Fruit fly (Drosophila melanogaster): ENCODE data around the gene Rala.
A peak's percentile ranks its signal among the peaks of the same experiment; 100 is the strongest.

Gene Rala

DNA sequence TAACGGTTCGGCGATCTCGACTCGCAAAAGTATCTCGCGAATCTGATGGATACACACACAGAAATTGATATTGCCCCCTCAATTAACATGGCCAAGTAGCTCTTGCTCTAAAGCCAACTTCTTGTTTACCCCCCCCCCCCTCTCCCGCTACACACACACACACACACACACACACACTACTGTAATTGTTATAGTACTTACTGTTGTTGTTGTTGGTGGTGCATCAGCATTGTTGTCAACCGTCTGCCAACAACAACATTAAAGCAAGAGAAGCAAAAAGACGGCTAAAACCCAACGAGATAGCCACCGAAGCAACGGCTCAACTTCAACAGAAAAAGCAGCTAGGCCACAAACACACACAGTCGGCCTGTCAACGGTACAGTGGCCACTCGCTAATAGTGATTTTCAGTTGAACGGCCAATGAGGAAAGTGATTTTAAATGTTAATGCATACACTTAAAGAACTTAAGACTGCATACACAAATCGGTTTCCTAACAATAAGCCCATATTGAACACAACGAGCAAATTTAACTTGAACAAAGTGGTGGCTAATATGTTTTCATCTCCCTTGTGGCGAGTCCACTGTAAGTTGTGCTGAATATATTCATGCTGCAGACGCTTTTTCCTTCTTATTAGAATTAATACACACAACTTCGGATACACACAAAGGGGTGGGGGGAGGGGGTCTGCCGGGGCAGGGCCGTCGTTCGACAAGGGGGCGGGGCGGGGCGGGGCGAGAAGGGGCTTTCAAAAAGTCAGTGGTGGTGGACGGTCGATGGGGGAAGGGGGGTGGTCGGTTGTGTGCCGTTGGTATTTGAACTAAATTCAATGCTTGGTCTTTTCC lies 31.0 kb upstream of the Rala start (continued):
- TF ChIP-seq chn (GFP tag; optimal IDR thresholded peaks at IDR 0.05) (peak; percentile 72), CG11560 (tag; IDR thresholded peaks at IDR 0.05) (peak; percentile 77; the same call in 2 of the 3 replicates), sd (tag; optimal IDR thresholded peaks at IDR 0.05) (peak; percentile 84), H15 (GFP tag; IDR thresholded peaks at IDR 0.05) (peak; percentile 77), fru (optimal IDR thresholded peaks at IDR 0.05) (no peak), en (GFP tag; optimal IDR thresholded peaks at IDR 0.05) (peak; percentile 51), p53 (GFP tag; optimal IDR thresholded peaks at IDR 0.05) (peak; percentile 19), cato (GFP tag; optimal IDR thresholded peaks at IDR 0.05; ENCODE audit: borderline replicate concordance) (peak; percentile 76), Hmr (GFP tag; optimal IDR thresholded peaks at IDR 0.05) (peak; percentile 88), CG13296 (GFP tag; optimal IDR thresholded peaks at IDR 0.05) (peak; percentile 83), CG13624 (GFP tag; optimal IDR thresholded peaks at IDR 0.05) (peak; percentile 70), esg (GFP tag; conservative IDR thresholded peaks at IDR 0.05) (peak; percentile 89), CG6689 (GFP tag; IDR thresholded peaks at IDR 0.05) (peak; percentile 92), CG13287 (GFP tag; IDR thresholded peaks at IDR 0.05; ENCODE audit: partially characterized antibody) (no peak), CG12299 (tag; optimal IDR thresholded peaks at IDR 0.05) (peak; percentile 86), CG3407 (GFP tag; optimal IDR thresholded peaks at IDR 0.05) (peak; percentile 77), ttk (GFP tag; IDR thresholded peaks at IDR 0.05) (peak; percentile 83), GATAe (GFP tag; conservative IDR thresholded peaks at IDR 0.05) (no peak), pros (GFP tag; optimal IDR thresholded peaks at IDR 0.05) (peak; percentile 36), CG10147 (GFP tag; optimal IDR thresholded peaks at IDR 0.05) (peak; percentile 73), CG9876 (GFP tag; optimal IDR thresholded peaks at IDR 0.05) (peak; percentile 64), knrl (GFP tag; IDR thresholded peaks at IDR 0.05; ENCODE audit: partially characterized antibody) (no peak), CG7987 (GFP tag; optimal IDR thresholded peaks at IDR 0.05) (peak; percentile 41), peb (GFP tag; IDR thresholded peaks at IDR 0.05) (peak; percentile 79), sima (GFP tag; optimal IDR thresholded peaks at IDR 0.05) (no peak), kah (GFP tag; optimal IDR thresholded peaks at IDR 0.05) (peak; percentile 49), unc-4 (GFP tag; IDR thresholded peaks at IDR 0.05; ENCODE audit: partially characterized antibody) (no peak), lab (GFP tag; optimal IDR thresholded peaks at IDR 0.05) (peak; percentile 91), CG43689 (GFP tag; IDR thresholded peaks at IDR 0.05) (peak; percentile 69; the same call in 1 of the 2 replicates), Camta (GFP tag; optimal IDR thresholded peaks at IDR 0.05) (peak; percentile 76), CG14441 (GFP tag; IDR thresholded peaks at IDR 0.05) (peak; percentile 90), CG12219 (GFP tag; optimal IDR thresholded peaks at IDR 0.05) (peak; percentile 86), CG3838 (GFP tag; optimal IDR thresholded peaks at IDR 0.05) (peak; percentile 63), Fer3 (tag; optimal IDR thresholded peaks at IDR 0.05) (peak; percentile 87), psq (GFP tag; optimal IDR thresholded peaks at IDR 0.05) (peak; percentile 21), wdn (GFP tag; IDR thresholded peaks at IDR 0.05) (peak; percentile 73), BEAF-32 (GFP tag; optimal IDR thresholded peaks at IDR 0.05) (no peak), Dfd (GFP tag; optimal IDR thresholded peaks at IDR 0.05) (no peak), CG6791 (GFP tag; IDR thresholded peaks at IDR 0.05; ENCODE audit: partially characterized antibody) (no peak), Ssrp (tag; optimal IDR thresholded peaks at IDR 0.05) (peak; percentile 82), Ets65A (GFP tag) (peak; percentile 98), CG17912 (GFP tag; optimal IDR thresholded peaks at IDR 0.05) (no peak), luna (GFP tag; optimal IDR thresholded peaks at IDR 0.05) (no peak), CG12236 (GFP tag; optimal IDR thresholded peaks at IDR 0.05) (peak; percentile 41), bsh (GFP tag; optimal IDR thresholded peaks at IDR 0.05) (peak; percentile 68 to 94), E2f2 (GFP tag; IDR thresholded peaks at IDR 0.05) (peak; percentile 70), D (optimal IDR thresholded peaks at IDR 0.05) (no peak), D (GFP tag; optimal IDR thresholded peaks at IDR 0.05) (peak; percentile 74), pnt (GFP tag; optimal IDR thresholded peaks at IDR 0.05) (peak; percentile 82)
